Worm (Caenorhabditis elegans): ENCODE data around the gene srx-129.

srx-129 gene

DNA sequence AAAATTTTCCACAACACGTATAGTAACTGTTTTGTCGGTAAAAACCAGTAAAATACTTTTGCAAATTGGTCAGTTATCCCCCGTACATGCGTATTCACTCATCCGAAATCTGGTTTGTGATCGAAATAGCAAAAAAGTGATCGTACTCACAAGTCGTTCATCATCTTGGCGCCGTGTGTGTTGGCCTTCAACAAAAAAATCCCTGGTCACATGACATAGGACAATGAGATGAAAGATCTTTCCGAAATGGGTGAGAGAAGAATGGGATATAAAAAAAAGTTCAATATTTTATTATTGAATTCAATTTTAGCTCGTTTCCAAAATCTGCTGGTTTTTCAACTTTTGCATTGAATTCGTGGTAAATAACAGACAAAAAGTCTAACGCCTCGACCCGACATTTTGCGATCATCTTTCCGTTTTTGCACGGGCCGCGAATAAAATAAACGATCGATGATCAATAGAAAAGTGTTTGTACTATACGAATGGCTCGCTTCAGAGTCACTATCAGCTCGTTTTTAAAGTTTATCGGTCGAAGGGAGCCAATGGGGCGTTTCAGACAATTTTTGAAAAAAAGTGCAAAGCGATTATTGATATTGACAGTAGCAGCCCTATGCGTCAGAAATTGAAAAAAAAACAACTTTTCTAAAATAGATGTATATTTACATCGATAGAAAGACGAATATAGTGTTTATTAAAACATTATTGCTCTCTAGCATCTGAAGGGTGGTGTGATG, 45.9 kb upstream of the srx-129 start (continued):
- TF ChIP-seq sdz-12 (GFP tag; optimal IDR thresholded peaks at IDR 0.05) (no peak), tag-97 (GFP tag; IDR thresholded peaks at IDR 0.05) (no peak), daf-16 (GFP tag; optimal IDR thresholded peaks at IDR 0.05) (no peak), daf-16 (tag; optimal IDR thresholded peaks at IDR 0.05) (peak; percentile 85), dmd-8 (GFP tag; IDR thresholded peaks at IDR 0.05) (no peak), aly-2 (tag; optimal IDR thresholded peaks at IDR 0.05) (no peak), ceh-20 (GFP tag; IDR thresholded peaks at IDR 0.05) (no peak), nhr-6 (tag; optimal IDR thresholded peaks at IDR 0.05) (no peak), spr-3 (GFP tag; optimal IDR thresholded peaks at IDR 0.05) (no peak), nhr-42 (GFP tag; IDR thresholded peaks at IDR 0.05) (no peak), dpl-1 (GFP tag; optimal IDR thresholded peaks at IDR 0.05) (no peak), nhr-77 (tag; optimal IDR thresholded peaks at IDR 0.05) (no peak), nhr-237 (tag; optimal IDR thresholded peaks at IDR 0.05) (no peak), Y5F2A.4 (GFP tag; optimal IDR thresholded peaks at IDR 0.05) (no peak), jun-1 (tag; optimal IDR thresholded peaks at IDR 0.05) (no peak), madf-5 (GFP tag; IDR thresholded peaks at IDR 0.05) (no peak)

- TF ChIP-seq dmd-9 (GFP tag; IDR thresholded peaks at IDR 0.05): 0 out of 2 replicates have a peak, but pooled peaks have one; percentile 50
- no peak for TF ChIP-seq jun-1 (tag; optimal IDR thresholded peaks at IDR 0.05)
- TF ChIP-seq rbr-2 (tag; optimal IDR thresholded peaks at IDR 0.05): peak; percentile 77
- TF ChIP-seq ceh-28 (tag; optimal IDR thresholded peaks at IDR 0.05): peak; percentile 35
- TF ChIP-seq R02D3.7 (tag; optimal IDR thresholded peaks at IDR 0.05): no peak
- peak; percentile 15 for TF ChIP-seq spr-1 (tag; optimal IDR thresholded peaks at IDR 0.05)
- TF ChIP-seq cey-2 (tag; optimal IDR thresholded peaks at IDR 0.05; ENCODE audit: borderline replicate concordance, insufficient read depth): no peak
- TF ChIP-seq lin-15B (tag; optimal IDR thresholded peaks at IDR 0.05): peak; percentile 30
- TF ChIP-seq dmd-8 (GFP tag; IDR thresholded peaks at IDR 0.05): no peak
- TF ChIP-seq nhr-102 (tag; optimal IDR thresholded peaks at IDR 0.05): peak; percentile 36
- peak; percentile 46 for TF ChIP-seq nhr-25 (tag; optimal IDR thresholded peaks at IDR 0.05; ENCODE audit: borderline replicate concordance, insufficient read depth)
- TF ChIP-seq ama-1 (optimal IDR thresholded peaks at IDR 0.05): peak; percentile 72
- TF ChIP-seq mxl-3 (GFP tag; optimal IDR thresholded peaks at IDR 0.05): peak; percentile 63
- peak in 1 of 2 experiments; percentile 100 for TF ChIP-seq unc-62 (GFP tag; optimal IDR thresholded peaks at IDR 0.05 in 1 of 2)
- no peak for TF ChIP-seq unc-62 (tag; optimal IDR thresholded peaks at IDR 0.05)
- no peak for TF ChIP-seq mxl-2 (GFP tag; conservative IDR thresholded peaks at IDR 0.05)
- TF ChIP-seq madf-9 (GFP tag; conservative IDR thresholded peaks at IDR 0.05): peak; percentile 39; the same call in 1 of the 2 replicates
- peak; percentile 73 for TF ChIP-seq mes-2 (tag; optimal IDR thresholded peaks at IDR 0.05; ENCODE audit: poor library complexity, severe bottlenecking)
- TF ChIP-seq ctbp-1 (GFP tag; IDR thresholded peaks at IDR 0.05): peak; percentile 30; the same call in 1 of the 2 replicates
- peak; percentile 94 for TF ChIP-seq nhr-77 (tag; optimal IDR thresholded peaks at IDR 0.05)
- peak; percentile 80 for TF ChIP-seq lin-38 (GFP tag; IDR thresholded peaks at IDR 0.05)
- TF ChIP-seq T20F7.1 (GFP tag; optimal IDR thresholded peaks at IDR 0.05): peak; percentile 80
- TF ChIP-seq Y5F2A.4 (GFP tag; optimal IDR thresholded peaks at IDR 0.05): no peak
- peak; percentile 35; the same call in 1 of the 2 replicates for TF ChIP-seq set-16 (GFP tag; IDR thresholded peaks at IDR 0.05)
- peak; percentile 7 for TF ChIP-seq attf-4 (tag; optimal IDR thresholded peaks at IDR 0.05)
- peak; percentile 89 for TF ChIP-seq nhr-28 (tag; optimal IDR thresholded peaks at IDR 0.05)
- TF ChIP-seq lin-29 (GFP tag; IDR thresholded peaks at IDR 0.05): no peak
- TF ChIP-seq nhr-6 (tag; optimal IDR thresholded peaks at IDR 0.05): peak; percentile 99
- TF ChIP-seq pha-4 (GFP tag; IDR thresholded peaks at IDR 0.05): peak; percentile 56
- peak; percentile 72 for TF ChIP-seq pha-4 (tag; optimal IDR thresholded peaks at IDR 0.05)
- peak; percentile 84 to 88 for TF ChIP-seq lsy-2 (tag; optimal IDR thresholded peaks at IDR 0.05)
- TF ChIP-seq ceh-20 (GFP tag; IDR thresholded peaks at IDR 0.05): peak; percentile 82
- TF ChIP-seq Y48G9A.11 (GFP tag; IDR thresholded peaks at IDR 0.05): no peak
- TF ChIP-seq aha-1 (tag): peak; percentile 91
- TF ChIP-seq saeg-2 (GFP tag; IDR thresholded peaks at IDR 0.05): peak; percentile 52; the same call in 1 of the 2 replicates
- peak; percentile 95 for TF ChIP-seq dve-1 (tag; optimal IDR thresholded peaks at IDR 0.05; ENCODE audit: insufficient read depth)
- peak; percentile 52 for TF ChIP-seq T26A8.4 (GFP tag; IDR thresholded peaks at IDR 0.05)
- peak; percentile 83 for TF ChIP-seq hmg-1.1 (GFP tag; IDR thresholded peaks at IDR 0.05)
Observed at ce11 chrV:13789362-13789761, 44.7 kb upstream of the srx-129 start.
